Fruit fly (Drosophila melanogaster) whole organism, embryonic: ENCODE data around the gene Rad60.

Source experiments
- Abd-B ChIP-seq: fragments of 200-800 bp; sonication (Bioruptor generic); optimal IDR thresholded peaks from 2 replicates; lab custom pipeline; 2018; ENCODE audit warnings: missing biosample characterization, mild to moderate bottlenecking, missing genetic modification characterization, moderate library complexity
- Antp ChIP-seq: fragments of 200-800 bp; sonication (Bioruptor generic); optimal IDR thresholded peaks from 3 replicates; lab custom pipeline; 2016; ENCODE audit warnings: missing biosample characterization, missing genetic modification characterization
- Asciz ChIP-seq: fragments of 200-800 bp; sonication (Bioruptor generic); optimal IDR thresholded peaks from 2 replicates; lab custom pipeline; 2017; ENCODE audit warnings: missing biosample characterization, mild to moderate bottlenecking, missing genetic modification characterization, missing genetic modification reagents
- BtbVII ChIP-seq: fragments of 200-800 bp; sonication (Bioruptor generic); optimal IDR thresholded peaks from 3 replicates; lab custom pipeline; 2017; ENCODE audit warnings: missing biosample characterization, mild to moderate bottlenecking, missing genetic modification characterization
- CG11696 ChIP-seq: fragments of 200-800 bp; sonication (Bioruptor generic); IDR thresholded peaks from 2 replicates; pipeline ENCODE4 v1.3.6; 2022; ENCODE audit warnings: missing biosample characterization, missing genetic modification characterization
- CG12299 ChIP-seq: fragments of 200-800 bp; sonication (Bioruptor generic); optimal IDR thresholded peaks from 2 replicates; lab custom pipeline; 2018; ENCODE audit warnings: missing biosample characterization, mild to moderate bottlenecking, missing genetic modification characterization
- CG12744 ChIP-seq: fragments of 200-800 bp; sonication (Bioruptor generic); optimal IDR thresholded peaks from 2 replicates; lab custom pipeline; 2016; ENCODE audit warnings: missing biosample characterization, missing genetic modification characterization
- CG15073 ChIP-seq: fragments of 200-800 bp; sonication (Bioruptor generic); optimal IDR thresholded peaks from 2 replicates; lab custom pipeline; 2016; ENCODE audit warnings: missing biosample characterization, missing genetic modification characterization
- CG17361 ChIP-seq: fragments of 200-800 bp; sonication (Bioruptor generic); IDR thresholded peaks from 3 replicates; pipeline ENCODE4 v1.3.6; 2022; ENCODE audit warnings: missing biosample characterization, missing genetic modification characterization
- CG17912 ChIP-seq: fragments of 200-800 bp; sonication (Bioruptor generic); optimal IDR thresholded peaks from 2 replicates; lab custom pipeline; 2018; ENCODE audit warnings: missing biosample characterization, mild to moderate bottlenecking, missing genetic modification characterization
- CG2116 ChIP-seq: fragments of 200-800 bp; sonication (Bioruptor generic); optimal IDR thresholded peaks from 3 replicates; lab custom pipeline; 2018; ENCODE audit warnings: missing biosample characterization, mild to moderate bottlenecking, missing genetic modification characterization
- CG30403 ChIP-seq: fragments of 200-800 bp; sonication (Bioruptor generic); optimal IDR thresholded peaks from 3 replicates; lab custom pipeline; 2016; ENCODE audit warnings: missing biosample characterization, missing genetic modification characterization
- CG3065 ChIP-seq: fragments of 200-800 bp; sonication (Bioruptor generic); optimal IDR thresholded peaks from 2 replicates; lab custom pipeline; 2016; ENCODE audit warnings: missing biosample characterization, missing genetic modification characterization
- CG4404 ChIP-seq: fragments of 200-800 bp; sonication (Bioruptor generic); IDR thresholded peaks from 2 replicates; pipeline ENCODE4 v1.3.6; 2022; ENCODE audit warnings: missing biosample characterization, missing genetic modification characterization
- CG4730 ChIP-seq: fragments of 200-800 bp; sonication (Bioruptor generic); IDR thresholded peaks from 2 replicates; pipeline ENCODE4 v1.3.6; 2022; ENCODE audit warnings: missing biosample characterization, missing genetic modification characterization
- CG6254 ChIP-seq: fragments of 200-800 bp; sonication (Bioruptor generic); optimal IDR thresholded peaks from 3 replicates; lab custom pipeline; 2017; ENCODE audit warnings: mild to moderate bottlenecking, missing biosample characterization, missing genetic modification reagents, missing genetic modification characterization
- CG7745 ChIP-seq: fragments of 200-800 bp; sonication (Bioruptor generic); optimal IDR thresholded peaks from 2 replicates; lab custom pipeline; 2018; ENCODE audit warnings: missing biosample characterization, mild to moderate bottlenecking, missing genetic modification characterization, moderate library complexity
- Camta ChIP-seq: fragments of 200-800 bp; sonication (Bioruptor generic); optimal IDR thresholded peaks from 2 replicates; lab custom pipeline; 2016; ENCODE audit warnings: missing biosample characterization, missing genetic modification characterization
- Doc2 ChIP-seq: fragments of 200-800 bp; sonication (Bioruptor generic); IDR thresholded peaks from 2 replicates; pipeline ENCODE4 v1.3.6; 2022; ENCODE audit warnings: missing biosample characterization, missing genetic modification characterization
- Doc3 ChIP-seq: fragments of 200-800 bp; sonication (Bioruptor generic); IDR thresholded peaks from 3 replicates; pipeline ENCODE4 v1.3.6; 2022; ENCODE audit warnings: missing biosample characterization, missing genetic modification characterization; ENCODE audit not compliant: partially characterized antibody
- Dref ChIP-seq: fragments of 200-800 bp; sonication (Bioruptor generic); IDR thresholded peaks from 2 replicates; pipeline ENCODE4 v1.3.6; 2022; ENCODE audit warnings: missing biosample characterization, missing genetic modification characterization
- E2f1 ChIP-seq: fragments of 200-800 bp; sonication (Bioruptor generic); IDR thresholded peaks from 2 replicates; pipeline ENCODE4 v1.3.6; 2022; ENCODE audit warnings: missing biosample characterization, missing genetic modification characterization
- ERR ChIP-seq: fragments of 200-800 bp; sonication (Bioruptor generic); optimal IDR thresholded peaks from 2 replicates; lab custom pipeline; 2016; ENCODE audit warnings: missing biosample characterization, missing genetic modification characterization
- Fer2 ChIP-seq: fragments of 200-800 bp; sonication (Bioruptor generic); optimal IDR thresholded peaks from 2 replicates; lab custom pipeline; 2018; ENCODE audit warnings: missing biosample characterization, mild to moderate bottlenecking, missing genetic modification characterization, moderate library complexity
- Hmx ChIP-seq: fragments of 200-800 bp; sonication (Bioruptor generic); optimal IDR thresholded peaks from 2 replicates; lab custom pipeline; 2016; ENCODE audit warnings: missing biosample characterization, missing genetic modification characterization
- Hr3 ChIP-seq: fragments of 200-800 bp; sonication (Bioruptor generic); optimal IDR thresholded peaks from 3 replicates; lab custom pipeline; 2016; ENCODE audit warnings: missing biosample characterization, missing genetic modification characterization
- Max ChIP-seq: fragments of 200-800 bp; sonication (Bioruptor generic); optimal IDR thresholded peaks from 2 replicates; lab custom pipeline; 2016; ENCODE audit warnings: missing biosample characterization, mild to moderate bottlenecking, missing genetic modification characterization
- Mrtf ChIP-seq: fragments of 200-800 bp; sonication (Bioruptor generic); IDR thresholded peaks from 3 replicates; pipeline ENCODE4 v1.3.6; 2022; ENCODE audit warnings: missing biosample characterization, missing genetic modification characterization
- Poxn ChIP-seq: fragments of 200-800 bp; sonication (Bioruptor generic); IDR thresholded peaks from 2 replicates; pipeline ENCODE4 v1.3.6; 2022; ENCODE audit warnings: missing biosample characterization, missing genetic modification characterization
- Scr ChIP-seq: fragments of 200-800 bp; sonication (Bioruptor generic); IDR thresholded peaks from 2 replicates; pipeline ENCODE4 v1.3.6; 2022; ENCODE audit warnings: missing biosample characterization, missing genetic modification characterization; ENCODE audit not compliant: partially characterized antibody
- Six4 ChIP-seq: fragments of 200-800 bp; sonication (Bioruptor generic); optimal IDR thresholded peaks from 2 replicates; lab custom pipeline; 2016; ENCODE audit warnings: missing biosample characterization, missing genetic modification characterization
- Ssrp ChIP-seq: fragments of 200-800 bp; sonication (Bioruptor generic); optimal IDR thresholded peaks from 2 replicates; lab custom pipeline; 2018; ENCODE audit warnings: missing biosample characterization, mild to moderate bottlenecking, missing genetic modification characterization, moderate library complexity
- ac ChIP-seq: fragments of 200-800 bp; sonication (Bioruptor generic); optimal IDR thresholded peaks from 3 replicates; lab custom pipeline; 2017; ENCODE audit warnings: missing biosample characterization, mild to moderate bottlenecking, missing genetic modification characterization
- ap ChIP-seq: fragments of 200-800 bp; sonication (Bioruptor generic); IDR thresholded peaks from 2 replicates; pipeline ENCODE4 v1.3.6; 2022; ENCODE audit warnings: missing biosample characterization, missing genetic modification characterization
- ash1 ChIP-seq: fragments of 200-800 bp; sonication (Bioruptor generic); optimal IDR thresholded peaks from 2 replicates; lab custom pipeline; 2018; ENCODE audit warnings: missing biosample characterization, mild to moderate bottlenecking, missing genetic modification characterization
- caup ChIP-seq: fragments of 200-800 bp; sonication (Bioruptor generic); optimal IDR thresholded peaks from 3 replicates; lab custom pipeline; 2017; ENCODE audit warnings: missing biosample characterization, mild to moderate bottlenecking, missing genetic modification characterization, moderate library complexity; ENCODE audit not compliant: severe bottlenecking
- crc ChIP-seq: fragments of 200-800 bp; sonication (Bioruptor generic); optimal IDR thresholded peaks from 2 replicates; lab custom pipeline; 2016; ENCODE audit warnings: missing biosample characterization, missing genetic modification characterization
- esg ChIP-seq: fragments of 200-800 bp; sonication (Bioruptor generic); conservative IDR thresholded peaks from 2 replicates; pipeline ENCODE4 v1.3.6; 2022; ENCODE audit warnings: missing biosample characterization, missing genetic modification characterization
- eyg ChIP-seq: fragments of 200-800 bp; sonication (Bioruptor generic); optimal IDR thresholded peaks from 3 replicates; lab custom pipeline; 2016; ENCODE audit warnings: missing biosample characterization, missing genetic modification characterization
- fu2 ChIP-seq: fragments of 200-800 bp; sonication (Bioruptor generic); optimal IDR thresholded peaks from 2 replicates; lab custom pipeline; 2016; ENCODE audit warnings: missing biosample characterization, missing genetic modification characterization
- gem ChIP-seq: fragments of 200-800 bp; sonication (Bioruptor generic); optimal IDR thresholded peaks from 2 replicates; lab custom pipeline; 2019; ENCODE audit warnings: missing biosample characterization, mild to moderate bottlenecking, missing genetic modification characterization, moderate library complexity
- hb ChIP-seq: fragments of 200-800 bp; sonication (Bioruptor generic); IDR thresholded peaks from 3 replicates; pipeline ENCODE4 v1.3.6; 2022; ENCODE audit warnings: missing biosample characterization, missing genetic modification characterization; ENCODE audit not compliant: partially characterized antibody
- phol ChIP-seq: fragments of 200-800 bp; sonication (Bioruptor generic); optimal IDR thresholded peaks from 3 replicates; lab custom pipeline; 2018; ENCODE audit warnings: missing biosample characterization, mild to moderate bottlenecking, missing genetic modification characterization, moderate library complexity
- psq ChIP-seq: fragments of 200-800 bp; sonication (Bioruptor generic); optimal IDR thresholded peaks from 2 replicates; lab custom pipeline; 2017; ENCODE audit warnings: missing biosample characterization, missing genetic modification characterization
- scrt ChIP-seq: fragments of 200-800 bp; sonication (Bioruptor generic); optimal IDR thresholded peaks from 2 replicates; lab custom pipeline; 2018; ENCODE audit warnings: missing biosample characterization, mild to moderate bottlenecking, missing genetic modification characterization, moderate library complexity
- sima ChIP-seq: fragments of 200-800 bp; sonication (Bioruptor generic); optimal IDR thresholded peaks from 2 replicates; lab custom pipeline; 2016; ENCODE audit warnings: missing biosample characterization, missing genetic modification characterization
- stc ChIP-seq: fragments of 200-800 bp; sonication (Bioruptor generic); IDR thresholded peaks from 2 replicates; pipeline ENCODE4 v1.3.6; 2022; ENCODE audit warnings: missing biosample characterization, missing genetic modification characterization
- stwl ChIP-seq: fragments of 200-800 bp; sonication (Bioruptor generic); optimal IDR thresholded peaks from 3 replicates; lab custom pipeline; 2018; ENCODE audit warnings: missing biosample characterization, mild to moderate bottlenecking, missing genetic modification characterization, moderate library complexity
- wdn ChIP-seq: fragments of 200-800 bp; sonication (Bioruptor generic); IDR thresholded peaks from 2 replicates; pipeline ENCODE4 v1.3.6; 2022; ENCODE audit warnings: missing biosample characterization, missing genetic modification characterization
- z ChIP-seq: fragments of 200-800 bp; sonication (Bioruptor generic); IDR thresholded peaks from 3 replicates; pipeline ENCODE4 v1.3.6; 2022; ENCODE audit warnings: missing biosample characterization, missing genetic modification characterization
- zfh1 ChIP-seq: fragments of 200-800 bp; sonication (Bioruptor generic); IDR thresholded peaks from 3 replicates; pipeline ENCODE4 v1.3.6; 2022; ENCODE audit warnings: missing biosample characterization, missing genetic modification characterization
- zfh2 ChIP-seq: fragments of 200-800 bp; sonication (Bioruptor generic); optimal IDR thresholded peaks from 2 replicates; lab custom pipeline; 2016; ENCODE audit warnings: missing biosample characterization, missing genetic modification characterization

The Rad60 gene

DNA sequence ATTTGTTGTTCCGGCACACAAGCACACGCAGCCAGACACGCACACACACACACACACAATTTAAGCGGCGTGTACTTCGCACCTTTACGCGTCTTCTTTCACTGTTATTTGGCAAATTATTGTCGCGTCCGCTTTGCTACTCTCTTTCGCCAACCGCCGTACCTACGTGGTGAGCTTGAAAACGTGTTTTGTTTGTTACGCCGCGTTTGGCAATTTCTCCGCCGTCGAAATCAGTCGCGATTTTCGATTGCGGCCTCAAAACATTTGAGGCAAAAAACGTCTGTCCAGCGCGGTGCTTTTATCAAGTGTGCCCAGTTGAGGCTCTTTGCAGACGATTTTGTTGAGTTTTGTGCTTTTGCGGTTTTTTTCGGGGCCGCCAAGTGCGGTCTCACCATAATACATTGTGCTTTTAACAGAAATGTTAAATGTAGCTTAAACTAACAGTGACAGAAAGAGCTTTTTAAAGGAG is 29.6 kb downstream of the Rad60 start (continued):
- TF ChIP-seq BtbVII (GFP tag; lab: Kevin White, UChicago) (no peak), CG17912 (no peak), Fer2 (tag; lab: Kevin White, UChicago) (no peak), Hmx (GFP tag; lab: Kevin White, UChicago) (no peak), CG12744 (no peak), ap (GFP tag; lab: Robert Waterston, UW) (no peak), ash1 (no peak), Scr (GFP tag; lab: Robert Waterston, UW) (no peak), CG15073 (GFP tag; lab: Kevin White, UChicago) (no peak), CG17361 (GFP tag; lab: Robert Waterston, UW) (no peak), Abd-B (no peak), Ssrp (tag; lab: Kevin White, UChicago) (no peak), CG11696 (GFP tag; lab: Robert Waterston, UW) (no peak), Six4 (no peak), fu2 (GFP tag; lab: Kevin White, UChicago) (no peak), hb (GFP tag; lab: Robert Waterston, UW) (no peak), scrt (GFP tag; lab: Kevin White, UChicago) (peak; percentile 2), E2f1 (GFP tag; lab: Robert Waterston, UW) (no peak), ac (GFP tag; lab: Kevin White, UChicago) (no peak), zfh1 (GFP tag; lab: Robert Waterston, UW) (no peak), CG30403 (GFP tag; lab: Kevin White, UChicago) (no peak), CG4730 (GFP tag; lab: Robert Waterston, UW) (no peak), Camta (GFP tag; lab: Kevin White, UChicago) (no peak), caup (GFP tag; lab: Kevin White, UChicago) (no peak), psq (GFP tag; lab: Kevin White, UChicago) (peak; percentile 8), CG4404 (GFP tag; lab: Robert Waterston, UW) (no peak), eyg (no peak), z (GFP tag; lab: Robert Waterston, UW) (no peak), CG6254 (no peak), zfh2 (no peak), ERR (GFP tag; lab: Kevin White, UChicago) (no peak), Doc3 (GFP tag; lab: Robert Waterston, UW) (no peak), sima (GFP tag; lab: Kevin White, UChicago) (no peak), Max (GFP tag; lab: Kevin White, UChicago) (no peak), CG7745 (tag; lab: Kevin White, UChicago) (no peak), crc (GFP tag; lab: Kevin White, UChicago) (no peak), Poxn (GFP tag; lab: Robert Waterston, UW) (no peak), Asciz (GFP tag; lab: Kevin White, UChicago) (no peak), stwl (tag; lab: Kevin White, UChicago) (peak; percentile 34), wdn (GFP tag; lab: Robert Waterston, UW) (no peak), Antp (GFP tag; lab: Kevin White, UChicago) (no peak), CG2116 (GFP tag; lab: Kevin White, UChicago) (no peak), CG3065 (no peak), phol (no peak), esg (GFP tag; lab: Robert Waterston, UW) (no peak), Mrtf (GFP tag; lab: Robert Waterston, UW) (no peak), Dref (GFP tag; lab: Robert Waterston, UW) (no peak), CG12299 (no peak), stc (GFP tag; lab: Robert Waterston, UW) (no peak), Hr3 (GFP tag; lab: Kevin White, UChicago) (no peak), gem (tag; lab: Kevin White, UChicago) (no peak), Doc2 (no peak)
